Fruit fly (Drosophila melanogaster): ENCODE results near the gene CG1368.

CG1368 gene

dm6 chrX:14169068-14169642, 5.4 kb upstream of the CG1368 start, which contains the start of gene CG12480:
CG12480 (plus strand) TSS chrX:14169592.
- no peak for TF ChIP-seq CG33017 (tag; optimal IDR thresholded peaks at IDR 0.05)
- no peak for TF ChIP-seq cic (GFP tag; optimal IDR thresholded peaks at IDR 0.05)
- TF ChIP-seq CG5204 (GFP tag; optimal IDR thresholded peaks at IDR 0.05): no peak
- TF ChIP-seq Clk (GFP tag; optimal IDR thresholded peaks at IDR 0.05): no peak
- no peak for TF ChIP-seq Mnt (GFP tag; optimal IDR thresholded peaks at IDR 0.05)
- TF ChIP-seq pad (GFP tag; optimal IDR thresholded peaks at IDR 0.05): no peak
- TF ChIP-seq Crg-1 (GFP tag; optimal IDR thresholded peaks at IDR 0.05): no peak
- TF ChIP-seq bab1 (GFP tag; optimal IDR thresholded peaks at IDR 0.05): no peak
- TF ChIP-seq kay (GFP tag; ENCODE audit: borderline replicate concordance): no peak
- no peak for TF ChIP-seq ovo (GFP tag; optimal IDR thresholded peaks at IDR 0.05)
- no peak for TF ChIP-seq CG1620 (GFP tag; optimal IDR thresholded peaks at IDR 0.05)
- TF ChIP-seq CG11617 (GFP tag; optimal IDR thresholded peaks at IDR 0.05): no peak
- TF ChIP-seq CG12768 (GFP tag; optimal IDR thresholded peaks at IDR 0.05): no peak
- TF ChIP-seq CG7045 (GFP tag; optimal IDR thresholded peaks at IDR 0.05): no peak
- no peak for TF ChIP-seq CG14711 (tag; optimal IDR thresholded peaks at IDR 0.05)
- no peak for TF ChIP-seq cnc (optimal IDR thresholded peaks at IDR 0.05)

dm6 chrX:14172524-14172923, 2.0 kb upstream of the CG1368 start, which contains the start of gene betaNACtes1:
betaNACtes1 (minus strand) TSS chrX:14172624.
- TF ChIP-seq CG7045 (GFP tag; optimal IDR thresholded peaks at IDR 0.05) (no peak), tj (GFP tag; optimal IDR thresholded peaks at IDR 0.05) (no peak), CG1620 (GFP tag; optimal IDR thresholded peaks at IDR 0.05) (no peak), toe (GFP tag; optimal IDR thresholded peaks at IDR 0.05) (no peak), CG33017 (tag; optimal IDR thresholded peaks at IDR 0.05) (no peak), Hr96 (GFP tag; optimal IDR thresholded peaks at IDR 0.05) (no peak), CG11617 (GFP tag; optimal IDR thresholded peaks at IDR 0.05) (no peak), cnc (optimal IDR thresholded peaks at IDR 0.05) (no peak), CG12768 (GFP tag; optimal IDR thresholded peaks at IDR 0.05) (no peak), bab1 (GFP tag; optimal IDR thresholded peaks at IDR 0.05) (no peak), Clk (GFP tag; optimal IDR thresholded peaks at IDR 0.05) (no peak), kay (GFP tag; ENCODE audit: borderline replicate concordance) (no peak), Mnt (GFP tag; optimal IDR thresholded peaks at IDR 0.05) (no peak), cic (GFP tag; optimal IDR thresholded peaks at IDR 0.05) (no peak), CG14711 (tag; optimal IDR thresholded peaks at IDR 0.05) (no peak), CG7101 (tag; optimal IDR thresholded peaks at IDR 0.05) (no peak)

- TF ChIP-seq kay (GFP tag; ENCODE audit: borderline replicate concordance): no peak
Measured at dm6 chrX:14173654-14174053, 902 bp upstream of the CG1368 start.

dm6 chrX:14175663-14176062, 1.1 kb downstream of the CG1368 start:
- TF ChIP-seq CG33017 (tag; optimal IDR thresholded peaks at IDR 0.05) (no peak), tj (GFP tag; optimal IDR thresholded peaks at IDR 0.05) (no peak), pad (GFP tag; optimal IDR thresholded peaks at IDR 0.05) (no peak), cic (GFP tag; optimal IDR thresholded peaks at IDR 0.05) (no peak), ovo (GFP tag; optimal IDR thresholded peaks at IDR 0.05) (no peak), cnc (optimal IDR thresholded peaks at IDR 0.05) (no peak), CG7045 (GFP tag; optimal IDR thresholded peaks at IDR 0.05) (no peak), toe (GFP tag; optimal IDR thresholded peaks at IDR 0.05) (no peak), Hr96 (GFP tag; optimal IDR thresholded peaks at IDR 0.05) (no peak), Clk (GFP tag; optimal IDR thresholded peaks at IDR 0.05) (no peak), bab1 (GFP tag; optimal IDR thresholded peaks at IDR 0.05) (no peak), CG12768 (GFP tag; optimal IDR thresholded peaks at IDR 0.05) (no peak), Mnt (GFP tag; optimal IDR thresholded peaks at IDR 0.05) (no peak), CG11617 (GFP tag; optimal IDR thresholded peaks at IDR 0.05) (no peak), Crg-1 (GFP tag; optimal IDR thresholded peaks at IDR 0.05) (no peak), CG7101 (tag; optimal IDR thresholded peaks at IDR 0.05) (no peak), CG1620 (GFP tag; optimal IDR thresholded peaks at IDR 0.05) (no peak), kay (GFP tag; ENCODE audit: borderline replicate concordance) (no peak)

dm6 chrX:14176623-14177022, 2.1 kb downstream of the CG1368 start, which contains the start of gene CG11581:
CG11581 (plus strand) TSS chrX:14176923.
- no peak for TF ChIP-seq CG5204 (GFP tag; optimal IDR thresholded peaks at IDR 0.05)
- TF ChIP-seq cnc (optimal IDR thresholded peaks at IDR 0.05): no peak
- TF ChIP-seq CG12768 (GFP tag; optimal IDR thresholded peaks at IDR 0.05): no peak

- no peak for TF ChIP-seq pad (GFP tag; optimal IDR thresholded peaks at IDR 0.05)
- no peak for TF ChIP-seq tj (GFP tag; optimal IDR thresholded peaks at IDR 0.05)
- no peak for TF ChIP-seq CG7045 (GFP tag; optimal IDR thresholded peaks at IDR 0.05)
- no peak for TF ChIP-seq CG7101 (tag; optimal IDR thresholded peaks at IDR 0.05)
- no peak for TF ChIP-seq Hr96 (GFP tag; optimal IDR thresholded peaks at IDR 0.05)
- no peak for TF ChIP-seq kay (GFP tag; ENCODE audit: borderline replicate concordance)
- TF ChIP-seq Clk (GFP tag; optimal IDR thresholded peaks at IDR 0.05): no peak
- no peak for TF ChIP-seq CG5204 (GFP tag; optimal IDR thresholded peaks at IDR 0.05)
- TF ChIP-seq CG1620 (GFP tag; optimal IDR thresholded peaks at IDR 0.05): no peak
- no peak for TF ChIP-seq Mnt (GFP tag; optimal IDR thresholded peaks at IDR 0.05)
- TF ChIP-seq bab1 (GFP tag; optimal IDR thresholded peaks at IDR 0.05): no peak
- no peak for TF ChIP-seq toe (GFP tag; optimal IDR thresholded peaks at IDR 0.05)
Measured at dm6 chrX:14180728-14181127, 6.2 kb downstream of the CG1368 start, which contains the start of gene CG11584. CG11584 (plus strand) TSS chrX:14181028.
